In genomic region chrII:11974048-11974995, ce11 we compare ENCODE assay signal across 4 worm cellular contexts.
A peak's percentile ranks its signal among the peaks of the same experiment; 100 is the strongest.
TF ChIP-seq lines count a peak whose summit lies in the region.

No protein-coding gene starts in this region.

TF ChIP-seq in whole organism, L1 larva, 84 proteins besides CTCF, POLR2A, EP300 and RAD21 (continued from another document and continues in another):
- TF ChIP-seq nhr-19 (GFP tag; conservative IDR thresholded peaks at IDR 0.05; lab: Robert Waterston, UW) (0 out of 2 replicates have a peak, but pooled peaks have one; percentile 53), tbx-2 (tag; optimal IDR thresholded peaks at IDR 0.05; lab: Kevin White, UChicago) (no peak), C16A3.4 (tag; optimal IDR thresholded peaks at IDR 0.05; lab: Kevin White, UChicago) (no peak), fos-1 (tag; optimal IDR thresholded peaks at IDR 0.05; lab: Kevin White, UChicago) (no peak), isw-1 (GFP tag; IDR thresholded peaks at IDR 0.05; lab: Robert Waterston, UW) (no peak), alr-1 (tag; optimal IDR thresholded peaks at IDR 0.05; lab: Kevin White, UChicago; ENCODE audit: borderline replicate concordance) (no peak), mab-9 (GFP tag; IDR thresholded peaks at IDR 0.05; lab: Robert Waterston, UW) (peak; percentile 28; the same call in 1 of the 2 replicates), jun-1 (tag; optimal IDR thresholded peaks at IDR 0.05; lab: Kevin White, UChicago) (peak; percentile 39), lir-3 (tag; optimal IDR thresholded peaks at IDR 0.05; lab: Kevin White, UChicago; ENCODE audit: poor library complexity) (peak; percentile 26), hlh-4 (tag; optimal IDR thresholded peaks at IDR 0.05; lab: Kevin White, UChicago) (no peak), swsn-7 (tag; optimal IDR thresholded peaks at IDR 0.05; lab: Kevin White, UChicago) (peak; percentile 30), elt-2 (tag; optimal IDR thresholded peaks at IDR 0.05; lab: Kevin White, UChicago) (peak; percentile 37), unc-98 (GFP tag; IDR thresholded peaks at IDR 0.05; lab: Robert Waterston, UW) (no peak), efl-3 (GFP tag; optimal IDR thresholded peaks at IDR 0.05; lab: Kevin White, UChicago) (no peak), sptf-1 (tag; optimal IDR thresholded peaks at IDR 0.05; lab: Kevin White, UChicago) (no peak), hlh-17 (GFP tag; optimal IDR thresholded peaks at IDR 0.05; lab: Kevin White, UChicago; ENCODE audit: borderline replicate concordance) (peak; percentile 80), ceh-88 (GFP tag; IDR thresholded peaks at IDR 0.05; lab: Robert Waterston, UW) (no peak; the same call in 1 of the 2 replicates), ceh-63 (GFP tag; optimal IDR thresholded peaks at IDR 0.05; lab: Kevin White, UChicago) (no peak), pqm-1 (tag; optimal IDR thresholded peaks at IDR 0.05; lab: Kevin White, UChicago) (no peak), ceh-90 (tag; optimal IDR thresholded peaks at IDR 0.05; lab: Kevin White, UChicago) (no peak), nhr-76 (tag; optimal IDR thresholded peaks at IDR 0.05; lab: Kevin White, UChicago) (no peak), snu-23 (GFP tag; optimal IDR thresholded peaks at IDR 0.05; lab: Kevin White, UChicago) (peak; percentile 51), fkh-8 (tag; optimal IDR thresholded peaks at IDR 0.05; lab: Kevin White, UChicago) (peak; percentile 34), pag-3 (tag; optimal IDR thresholded peaks at IDR 0.05; lab: Kevin White, UChicago; ENCODE audit: borderline replicate concordance, insufficient read depth) (no peak), zag-1 (tag; optimal IDR thresholded peaks at IDR 0.05; lab: Kevin White, UChicago) (no peak), nhr-77 (tag; optimal IDR thresholded peaks at IDR 0.05; lab: Kevin White, UChicago) (no peak), nhr-71 (tag; optimal IDR thresholded peaks at IDR 0.05; lab: Kevin White, UChicago) (peak; percentile 77), ets-5 (GFP tag; IDR thresholded peaks at IDR 0.05; lab: Robert Waterston, UW) (no peak), egl-27 (tag; optimal IDR thresholded peaks at IDR 0.05; lab: Kevin White, UChicago) (no peak), nhr-11 (tag; optimal IDR thresholded peaks at IDR 0.05; lab: Kevin White, UChicago) (no peak), ces-1 (GFP tag; optimal IDR thresholded peaks at IDR 0.05; lab: Kevin White, UChicago) (no peak), aly-2 (tag; optimal IDR thresholded peaks at IDR 0.05; lab: Kevin White, UChicago) (peak; percentile 93)

TF ChIP-seq in whole organism, L2 larva, 48 proteins besides CTCF, POLR2A, EP300 and RAD21 (continued from another document):
- 0 out of 2 replicates have a peak, but pooled peaks have one; percentile 82 for TF ChIP-seq ztf-1 (GFP tag; conservative IDR thresholded peaks at IDR 0.05; lab: Robert Waterston, UW)
- no peak for TF ChIP-seq sma-9 (GFP tag; optimal IDR thresholded peaks at IDR 0.05; lab: Kevin White, UChicago)
- TF ChIP-seq sma-9 (tag; optimal IDR thresholded peaks at IDR 0.05; lab: Kevin White, UChicago) = no peak
- no peak for TF ChIP-seq nhr-23 (tag; optimal IDR thresholded peaks at IDR 0.05; lab: Kevin White, UChicago)
- no peak for TF ChIP-seq mdl-1 (tag; optimal IDR thresholded peaks at IDR 0.05; lab: Kevin White, UChicago)
- TF ChIP-seq aly-2 (tag; optimal IDR thresholded peaks at IDR 0.05; lab: Kevin White, UChicago) = no peak
- no peak for TF ChIP-seq egl-27 (tag; optimal IDR thresholded peaks at IDR 0.05; lab: Kevin White, UChicago)
- TF ChIP-seq ama-1 (optimal IDR thresholded peaks at IDR 0.05; lab: Kevin White, UChicago) = peak; percentile 86
- no peak for TF ChIP-seq unc-62 (GFP tag; optimal IDR thresholded peaks at IDR 0.05; lab: Kevin White, UChicago)
- TF ChIP-seq elt-3 (tag; optimal IDR thresholded peaks at IDR 0.05; lab: Kevin White, UChicago) = no peak

TF ChIP-seq in whole organism, L4 larva, 104 proteins besides CTCF, POLR2A, EP300 and RAD21 (continued from another document):
- TF ChIP-seq mxl-3 (GFP tag; optimal IDR thresholded peaks at IDR 0.05; lab: Kevin White, UChicago) = no peak
- TF ChIP-seq dmd-8 (GFP tag; IDR thresholded peaks at IDR 0.05; lab: Robert Waterston, UW) = no peak
- TF ChIP-seq nhr-25 (tag; optimal IDR thresholded peaks at IDR 0.05; lab: Kevin White, UChicago; ENCODE audit: borderline replicate concordance, insufficient read depth) = no peak
- no peak for TF ChIP-seq nhr-111 (GFP tag; optimal IDR thresholded peaks at IDR 0.05; lab: Kevin White, UChicago)
- TF ChIP-seq lin-13 (GFP tag; optimal IDR thresholded peaks at IDR 0.05; lab: Kevin White, UChicago) = peak; percentile 23
- TF ChIP-seq hmg-1.1 (GFP tag; IDR thresholded peaks at IDR 0.05; lab: Robert Waterston, UW) = no peak
- TF ChIP-seq mdl-1 (tag; optimal IDR thresholded peaks at IDR 0.05; lab: Kevin White, UChicago) = no peak
- TF ChIP-seq unc-130 (GFP tag; optimal IDR thresholded peaks at IDR 0.05; lab: Kevin White, UChicago) = peak; percentile 4
- peak; percentile 19 for TF ChIP-seq duxl-1 (tag; optimal IDR thresholded peaks at IDR 0.05; lab: Kevin White, UChicago; ENCODE audit: poor library complexity)
- TF ChIP-seq hlh-11 (tag; optimal IDR thresholded peaks at IDR 0.05; lab: Kevin White, UChicago) = peak; percentile 50
- TF ChIP-seq F49E8.2 (tag; optimal IDR thresholded peaks at IDR 0.05; lab: Kevin White, UChicago; ENCODE audit: borderline replicate concordance) = no peak
- peak; percentile 24 for TF ChIP-seq sdz-12 (GFP tag; optimal IDR thresholded peaks at IDR 0.05; lab: Kevin White, UChicago)
- 0 out of 2 replicates have a peak, but pooled peaks have one; percentile 68 for TF ChIP-seq D1046.2 (GFP tag; IDR thresholded peaks at IDR 0.05; lab: Robert Waterston, UW)
- TF ChIP-seq T20F7.1 (GFP tag; optimal IDR thresholded peaks at IDR 0.05; lab: Kevin White, UChicago) = peak; percentile 25
- TF ChIP-seq mep-1 (tag; optimal IDR thresholded peaks at IDR 0.05; lab: Kevin White, UChicago) = peak; percentile 51
- peak; percentile 8 for TF ChIP-seq dve-1 (tag; optimal IDR thresholded peaks at IDR 0.05; lab: Kevin White, UChicago; ENCODE audit: insufficient read depth)
- peak; percentile 62; the same call in 1 of the 2 replicates for TF ChIP-seq arid-1 (GFP tag; conservative IDR thresholded peaks at IDR 0.05; lab: Robert Waterston, UW)

TF ChIP-seq in whole organism, young adult, 124 proteins besides CTCF, POLR2A, EP300 and RAD21 (continued from another document):
- TF ChIP-seq let-607 (tag; optimal IDR thresholded peaks at IDR 0.05; lab: Kevin White, UChicago) (peak; percentile 22 to 50), ceh-40 (GFP tag; IDR thresholded peaks at IDR 0.05; lab: Robert Waterston, UW) (no peak), ceh-100 (GFP tag; IDR thresholded peaks at IDR 0.05; lab: Robert Waterston, UW) (no peak), F55B11.4 (tag; optimal IDR thresholded peaks at IDR 0.05; lab: Kevin White, UChicago; ENCODE audit: borderline replicate concordance, insufficient read depth) (no peak), ceh-27 (GFP tag; optimal IDR thresholded peaks at IDR 0.05; lab: Kevin White, UChicago) (no peak), lin-54 (GFP tag; optimal IDR thresholded peaks at IDR 0.05; lab: Kevin White, UChicago) (peak; percentile 50), hmg-20 (GFP tag; IDR thresholded peaks at IDR 0.05; lab: Robert Waterston, UW) (no peak), mel-28 (tag; optimal IDR thresholded peaks at IDR 0.05; lab: Kevin White, UChicago; ENCODE audit: borderline replicate concordance) (no peak), dox-1 (GFP tag; IDR thresholded peaks at IDR 0.05; lab: Robert Waterston, UW) (peak; percentile 35; the same call in 1 of the 2 replicates), Y53F4B.3 (GFP tag; IDR thresholded peaks at IDR 0.05; lab: Robert Waterston, UW) (no peak), akir-1 (GFP tag; optimal IDR thresholded peaks at IDR 0.05; lab: Kevin White, UChicago) (no peak), xnd-1 (tag; optimal IDR thresholded peaks at IDR 0.05; lab: Kevin White, UChicago) (peak; percentile 65), lag-1 (GFP tag; IDR thresholded peaks at IDR 0.05; lab: Robert Waterston, UW) (no peak), K12H6.12 (tag; optimal IDR thresholded peaks at IDR 0.05; lab: Kevin White, UChicago) (peak; percentile 32), ZK185.1 (tag; optimal IDR thresholded peaks at IDR 0.05; lab: Kevin White, UChicago; ENCODE audit: poor library complexity, severe bottlenecking) (peak; percentile 43), fkh-3 (tag; optimal IDR thresholded peaks at IDR 0.05; lab: Kevin White, UChicago) (peak; percentile 34), C06A6.2 (GFP tag; conservative IDR thresholded peaks at IDR 0.05; lab: Robert Waterston, UW) (no peak), gei-17 (GFP tag; optimal IDR thresholded peaks at IDR 0.05; lab: Kevin White, UChicago) (peak; percentile 46), Y53G8AR.9 (GFP tag; conservative IDR thresholded peaks at IDR 0.05; lab: Robert Waterston, UW) (no peak), F37B4.10 (GFP tag; IDR thresholded peaks at IDR 0.05; lab: Robert Waterston, UW) (0 out of 2 replicates have a peak, but pooled peaks have one; percentile 58), K11D2.4 (GFP tag; IDR thresholded peaks at IDR 0.05; lab: Robert Waterston, UW) (no peak), hmg-1.2 (GFP tag; IDR thresholded peaks at IDR 0.05; lab: Robert Waterston, UW) (no peak; the same call in 1 of the 2 replicates), tbp1 (GFP tag; optimal IDR thresholded peaks at IDR 0.05; lab: Kevin White, UChicago) (no peak), ceh-91 (GFP tag; IDR thresholded peaks at IDR 0.05; lab: Robert Waterston, UW) (peak; percentile 59), somi-1 (GFP tag; optimal IDR thresholded peaks at IDR 0.05; lab: Kevin White, UChicago) (no peak), F22D6.2 (tag; optimal IDR thresholded peaks at IDR 0.05; lab: Kevin White, UChicago) (no peak), dpff-1 (tag; optimal IDR thresholded peaks at IDR 0.05; lab: Kevin White, UChicago) (peak; percentile 70), dpl-1 (GFP tag; optimal IDR thresholded peaks at IDR 0.05; lab: Kevin White, UChicago) (peak; percentile 8), attf-6 (GFP tag; IDR thresholded peaks at IDR 0.05; lab: Robert Waterston, UW) (no peak), bed-1 (GFP tag; IDR thresholded peaks at IDR 0.05; lab: Robert Waterston, UW) (no peak), unc-62 (GFP tag; optimal IDR thresholded peaks at IDR 0.05; lab: Kevin White, UChicago) (no peak), nhr-80 (tag; optimal IDR thresholded peaks at IDR 0.05; lab: Kevin White, UChicago) (no peak), C17E4.6 (GFP tag; IDR thresholded peaks at IDR 0.05; lab: Robert Waterston, UW) (no peak), lsl-1 (GFP tag; optimal IDR thresholded peaks at IDR 0.05; lab: Kevin White, UChicago) (peak; percentile 89), ets-4 (GFP tag; optimal IDR thresholded peaks at IDR 0.05; lab: Kevin White, UChicago) (no peak), madf-6 (GFP tag; IDR thresholded peaks at IDR 0.05; lab: Robert Waterston, UW) (peak; percentile 93), tlf-1 (GFP tag; optimal IDR thresholded peaks at IDR 0.05; lab: Kevin White, UChicago) (no peak), hlh-12 (tag; optimal IDR thresholded peaks at IDR 0.05; lab: Kevin White, UChicago) (no peak), lin-35 (GFP tag; optimal IDR thresholded peaks at IDR 0.05; lab: Kevin White, UChicago) (peak in 1 of 3 experiments; percentile 22), aptf-3 (GFP tag; IDR thresholded peaks at IDR 0.05; lab: Robert Waterston, UW) (0 out of 2 replicates have a peak, but pooled peaks have one; percentile 55), athp-1 (tag; optimal IDR thresholded peaks at IDR 0.05; lab: Kevin White, UChicago) (peak; percentile 72), ceh-58 (GFP tag; IDR thresholded peaks at IDR 0.05; lab: Robert Waterston, UW) (no peak), F57A8.1 (GFP tag; optimal IDR thresholded peaks at IDR 0.05; lab: Kevin White, UChicago) (no peak), F52B5.7 (tag; optimal IDR thresholded peaks at IDR 0.05; lab: Kevin White, UChicago) (peak; percentile 12), Y79H2A.3 (GFP tag; conservative IDR thresholded peaks at IDR 0.05; lab: Robert Waterston, UW) (0 out of 2 replicates have a peak, but pooled peaks have one; percentile 32), lir-1 (GFP tag; conservative IDR thresholded peaks at IDR 0.05; lab: Robert Waterston, UW) (no peak; the same call in 1 of the 2 replicates)
